Worm (Caenorhabditis elegans) whole organism, L4/young adult: Measurements from ENCODE around the gene sms-2.

Source experiments
- W03F9.2 ChIP-seq: fragments of 150-350 bp; optimal IDR thresholded peaks from 2 replicates; lab custom pipeline; 2014; ENCODE audit warnings: missing biosample characterization, missing genetic modification characterization
- dao-5 ChIP-seq: sonication (generic microtip); optimal IDR thresholded peaks from 2 replicates; lab custom pipeline; 2016; ENCODE audit warnings: missing genotype, missing genetic modification characterization, moderate library complexity, missing compliant biosample characterization

- TF ChIP-seq W03F9.2 (tag; lab: Kevin White, UChicago) (no peak), dao-5 (tag; lab: Kevin White, UChicago) (no peak)
These were observed 37.8 kb upstream of the sms-2 start for ce11 chrX:986463-986862.
